Worm (Caenorhabditis elegans) whole organism, L4/young adult: ENCODE measurements around the gene C03H5.5.

Experiments
- W03F9.2 ChIP-seq: fragments of 150-350 bp; optimal IDR thresholded peaks from 2 replicates; lab custom pipeline; 2014; ENCODE audit warnings: missing biosample characterization, missing genetic modification characterization
- dao-5 ChIP-seq: sonication (generic microtip); optimal IDR thresholded peaks from 2 replicates; lab custom pipeline; 2016; ENCODE audit warnings: missing genotype, missing genetic modification characterization, moderate library complexity, missing compliant biosample characterization
- him-1 ChIP-seq: sonication (generic microtip); optimal IDR thresholded peaks from 2 replicates; lab custom pipeline; 2016; ENCODE audit warnings: missing genotype, missing genetic modification reagents, missing genetic modification characterization, missing compliant biosample characterization

DNA sequence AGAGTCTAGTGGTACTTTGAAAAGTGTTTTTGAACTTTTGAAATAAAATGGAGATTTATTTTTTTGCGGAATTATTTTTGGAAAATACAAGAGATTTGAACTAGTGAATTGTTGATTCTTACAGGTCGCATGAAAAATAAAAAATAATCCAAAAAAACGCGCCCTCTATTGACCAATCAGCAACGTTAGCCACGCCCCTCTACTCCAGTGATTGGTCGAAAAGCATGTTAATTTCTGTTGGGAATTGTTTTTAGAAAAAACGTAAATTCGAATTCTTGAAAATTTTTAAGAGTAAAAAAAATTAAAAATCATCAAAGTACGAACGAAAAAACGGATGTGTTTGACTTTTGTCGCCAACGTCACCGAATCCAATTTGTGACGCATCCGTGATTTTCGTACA, 14.8 kb downstream of the C03H5.5 start:
- TF ChIP-seq W03F9.2 (tag; lab: Kevin White, UChicago) = no peak
- no peak for TF ChIP-seq dao-5 (tag; lab: Kevin White, UChicago)
- TF ChIP-seq him-1 (tag; lab: Kevin White, UChicago) = no peak
